Worm (Caenorhabditis elegans) whole organism, L4 larva: ENCODE results near the gene xpf-1.

ENCODE experiments used
- Y5F2A.4 ChIP-seq: fragments of 200-800 bp; sonication (Bioruptor generic); optimal IDR thresholded peaks from 2 replicates; lab custom pipeline; 2018; ENCODE audit warnings: mild to moderate bottlenecking, missing genetic modification characterization, missing compliant biosample characterization
- aha-1 ChIP-seq: fragments of 150-350 bp; peaks from one replicate; lab custom pipeline; 2014; ENCODE audit warnings: missing biosample characterization, missing genetic modification characterization
- aly-2 ChIP-seq: sonication (generic microtip); optimal IDR thresholded peaks from 2 replicates; lab custom pipeline; 2018; ENCODE audit warnings: missing biosample characterization, missing genetic modification characterization
- ama-1 ChIP-seq: fragments of 150-350 bp; optimal IDR thresholded peaks from 2 replicates; lab custom pipeline; 2014; ENCODE audit warnings: inconsistent platforms, mixed read lengths
- ceh-62 ChIP-seq: sonication (generic microtip); optimal IDR thresholded peaks from 2 replicates; lab custom pipeline; 2017; ENCODE audit warnings: missing biosample characterization, missing genetic modification characterization
- ceh-82 ChIP-seq: sonication (generic microtip); optimal IDR thresholded peaks from 2 replicates; lab custom pipeline; 2017; ENCODE audit warnings: missing biosample characterization, missing genetic modification characterization
- ces-1 ChIP-seq: fragments of 150-350 bp; sonication (generic microtip); optimal IDR thresholded peaks from 4 replicates; lab custom pipeline; 2014; ENCODE audit warnings: missing biosample characterization, missing genetic modification reagents, missing genetic modification characterization
- cey-2 ChIP-seq: sonication (generic microtip); optimal IDR thresholded peaks from 3 replicates; lab custom pipeline; 2017; ENCODE audit warnings: missing genetic modification characterization, mild to moderate bottlenecking, missing compliant biosample characterization, antibody characterized with exemption, borderline replicate concordance; ENCODE audit not compliant: insufficient read depth
- daf-12 ChIP-seq: fragments of 150-350 bp; optimal IDR thresholded peaks from 2 replicates; lab custom pipeline; 2014; ENCODE audit warnings: missing biosample characterization, missing genetic modification reagents, missing genetic modification characterization
- daf-16 ChIP-seq, 3 experiments: sonication (generic microtip); optimal IDR thresholded peaks; 2 replicates each; lab custom pipeline; 2016 to 2017; ENCODE audit warnings: missing genetic modification characterization in 3 of 3, missing genetic modification reagents in 3 of 3, mild to moderate bottlenecking in 2 of 3, missing compliant biosample characterization in 2 of 3, missing biosample characterization in 1 of 3, moderate library complexity in 1 of 3
- daf-19 ChIP-seq: fragments of 200-800 bp; sonication (Bioruptor generic); conservative IDR thresholded peaks from 2 replicates; pipeline ENCODE4 v1.3.6; 2022; ENCODE audit warnings: missing genetic modification characterization, missing compliant biosample characterization
- dmd-6 ChIP-seq: fragments of 200-800 bp; sonication (Bioruptor generic); IDR thresholded peaks from 2 replicates; pipeline ENCODE4 v1.3.6; 2022; ENCODE audit warnings: missing genetic modification reagents, missing genetic modification characterization, missing compliant biosample characterization
- duxl-1 ChIP-seq: sonication (generic microtip); optimal IDR thresholded peaks from 2 replicates; lab custom pipeline; 2016; ENCODE audit warnings: mild to moderate bottlenecking, missing genetic modification characterization, moderate library complexity, missing compliant biosample characterization; ENCODE audit not compliant: poor library complexity
- dve-1 ChIP-seq: sonication (generic microtip); optimal IDR thresholded peaks from 2 replicates; lab custom pipeline; 2017; ENCODE audit warnings: antibody characterized with exemption, mild to moderate bottlenecking, missing genetic modification characterization, missing compliant biosample characterization; ENCODE audit not compliant: insufficient read depth
- egl-27 ChIP-seq: sonication (generic microtip); optimal IDR thresholded peaks from 3 replicates; lab custom pipeline; 2017; ENCODE audit warnings: missing biosample characterization, missing genetic modification reagents, missing genetic modification characterization
- hlh-11 ChIP-seq: fragments of 200-800 bp; sonication (Bioruptor generic); optimal IDR thresholded peaks from 2 replicates; lab custom pipeline; 2018; ENCODE audit warnings: mild to moderate bottlenecking, missing genetic modification characterization, missing compliant biosample characterization
- hlh-30 ChIP-seq: sonication (generic microtip); optimal IDR thresholded peaks from 2 replicates; lab custom pipeline; 2017; ENCODE audit warnings: antibody characterized with exemption, mild to moderate bottlenecking, missing genetic modification characterization, missing compliant biosample characterization; ENCODE audit not compliant: insufficient read depth
- hmg-1.1 ChIP-seq: fragments of 200-800 bp; sonication (Bioruptor generic); IDR thresholded peaks from 2 replicates; pipeline ENCODE4 v1.3.6; 2022; ENCODE audit warnings: missing genetic modification reagents, missing genetic modification characterization, missing compliant biosample characterization
- lin-1 ChIP-seq: fragments of 200-800 bp; sonication (Bioruptor generic); IDR thresholded peaks from 2 replicates; pipeline ENCODE4 v1.3.6; 2022; ENCODE audit warnings: missing genetic modification reagents, missing genetic modification characterization, missing compliant biosample characterization
- lin-38 ChIP-seq: fragments of 200-800 bp; sonication (Bioruptor generic); IDR thresholded peaks from 2 replicates; pipeline ENCODE4 v1.3.6; 2022; ENCODE audit warnings: missing genetic modification reagents, missing genetic modification characterization, missing compliant biosample characterization
- lsy-2 ChIP-seq, 2 experiments: fragments of 150-350 bp in 1 of 2; sonication (generic microtip) in 1 of 2; optimal IDR thresholded peaks; 2 replicates each; lab custom pipeline; 2014 to 2017; ENCODE audit warnings: missing biosample characterization in 2 of 2, missing genetic modification characterization in 2 of 2
- mdl-1 ChIP-seq, 2 experiments: fragments of 150-350 bp in 1 of 2; sonication (generic microtip) in 1 of 2; optimal IDR thresholded peaks; 2 replicates each; lab custom pipeline; 2014 to 2017; ENCODE audit warnings: missing biosample characterization in 2 of 2, missing genetic modification characterization in 2 of 2
- mxl-3 ChIP-seq: fragments of 200-800 bp; sonication (Bioruptor generic); optimal IDR thresholded peaks from 2 replicates; lab custom pipeline; 2018; ENCODE audit warnings: mild to moderate bottlenecking, missing genetic modification characterization, missing compliant biosample characterization
- nhr-10 ChIP-seq: fragments of 150-350 bp; optimal IDR thresholded peaks from 2 replicates; lab custom pipeline; 2014; ENCODE audit warnings: missing biosample characterization, missing genetic modification characterization
- nhr-237 ChIP-seq: sonication (generic microtip); optimal IDR thresholded peaks from 2 replicates; lab custom pipeline; 2017; ENCODE audit warnings: missing biosample characterization, missing genetic modification characterization
- nhr-28 ChIP-seq: fragments of 150-350 bp; optimal IDR thresholded peaks from 2 replicates; lab custom pipeline; 2014; ENCODE audit warnings: missing biosample characterization, missing genetic modification characterization
- nhr-42 ChIP-seq: fragments of 200-800 bp; sonication (Bioruptor generic); IDR thresholded peaks from 2 replicates; pipeline ENCODE4 v1.3.6; 2022; ENCODE audit warnings: missing genetic modification characterization, missing compliant biosample characterization
- nhr-6 ChIP-seq: fragments of 150-350 bp; optimal IDR thresholded peaks from 2 replicates; lab custom pipeline; 2014; ENCODE audit warnings: missing biosample characterization, missing genetic modification characterization
- nhr-76 ChIP-seq: fragments of 150-350 bp; optimal IDR thresholded peaks from 2 replicates; lab custom pipeline; 2014; ENCODE audit warnings: missing biosample characterization, missing genetic modification characterization
- php-3 ChIP-seq: fragments of 200-800 bp; sonication (Bioruptor generic); IDR thresholded peaks from 2 replicates; pipeline ENCODE4 v1.3.6; 2022; ENCODE audit warnings: missing genetic modification reagents, missing genetic modification characterization, missing compliant biosample characterization
- pqm-1 ChIP-seq: sonication (generic microtip); optimal IDR thresholded peaks from 2 replicates; lab custom pipeline; 2017; ENCODE audit warnings: missing biosample characterization, missing genetic modification characterization
- rbr-2 ChIP-seq: sonication (generic microtip); optimal IDR thresholded peaks from 2 replicates; lab custom pipeline; 2016; ENCODE audit warnings: missing genotype, missing genetic modification characterization, missing compliant biosample characterization
- saeg-2 ChIP-seq: fragments of 200-800 bp; sonication (Bioruptor generic); IDR thresholded peaks from 2 replicates; pipeline ENCODE4 v1.3.6; 2022; ENCODE audit warnings: missing genetic modification reagents, missing genetic modification characterization, missing compliant biosample characterization
- tag-97 ChIP-seq: fragments of 200-800 bp; sonication (Bioruptor generic); IDR thresholded peaks from 2 replicates; pipeline ENCODE4 v1.3.6; 2022; ENCODE audit warnings: missing genetic modification characterization, missing compliant biosample characterization
- zag-1 ChIP-seq: fragments of 150-350 bp; optimal IDR thresholded peaks from 2 replicates; lab custom pipeline; 2014; ENCODE audit warnings: missing biosample characterization, missing genetic modification characterization
- zfp-2 ChIP-seq: sonication (generic microtip); optimal IDR thresholded peaks from 2 replicates; lab custom pipeline; 2016; ENCODE audit warnings: mild to moderate bottlenecking, missing genetic modification characterization, missing compliant biosample characterization
- zfp-3 ChIP-seq: fragments of 200-800 bp; sonication (Bioruptor generic); conservative IDR thresholded peaks from 2 replicates; pipeline ENCODE4 v1.3.6; 2022; ENCODE audit warnings: missing genetic modification reagents, missing genetic modification characterization, missing compliant biosample characterization
- zip-11 ChIP-seq: fragments of 200-800 bp; sonication (Bioruptor generic); IDR thresholded peaks from 2 replicates; pipeline ENCODE4 v1.3.6; 2022; ENCODE audit warnings: missing genetic modification characterization, missing compliant biosample characterization
- ztf-11 ChIP-seq: fragments of 150-350 bp; optimal IDR thresholded peaks from 2 replicates; lab custom pipeline; 2014; ENCODE audit warnings: missing biosample characterization, missing genetic modification characterization

Gene xpf-1

DNA sequence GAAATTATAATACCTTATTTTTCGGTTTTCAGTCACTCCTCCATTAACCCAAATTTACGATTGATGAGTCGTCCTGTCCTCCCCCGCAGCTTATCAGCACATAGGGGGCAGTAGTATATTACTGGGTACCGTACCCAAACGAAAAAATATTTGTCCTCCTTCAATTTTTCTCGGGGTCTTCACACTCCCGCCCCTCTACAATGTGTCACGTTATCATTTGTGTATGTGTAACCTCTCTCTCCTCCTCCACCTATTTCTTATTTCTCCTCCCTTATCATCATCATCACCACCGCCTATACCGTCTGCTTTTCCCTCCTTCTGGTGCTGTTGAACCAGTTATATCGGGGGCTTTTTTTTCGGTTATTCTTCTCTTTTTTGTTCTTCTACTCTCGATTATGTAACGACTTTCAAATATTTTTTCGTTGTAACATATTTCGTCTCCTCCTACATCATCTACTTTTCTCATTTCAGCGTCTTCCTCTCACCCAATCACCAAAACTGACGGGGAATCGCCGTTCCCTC lies 49.6 kb upstream of the xpf-1 start, which contains the start of gene ghi-1 (continued):
- TF ChIP-seq saeg-2 (GFP tag; lab: Robert Waterston, UW) (no peak), ztf-11 (no peak), php-3 (0 out of 2 replicates have a peak, but pooled peaks have one; percentile 17), daf-16 (GFP tag; optimal IDR thresholded peaks at IDR 0.05; lab: Kevin White, UChicago) (no peak), daf-16 (tag; optimal IDR thresholded peaks at IDR 0.05; lab: Kevin White, UChicago) (peak; percentile 18), nhr-237 (tag; lab: Kevin White, UChicago) (no peak), mxl-3 (GFP tag; lab: Kevin White, UChicago) (peak; percentile 11), aha-1 (tag; lab: Kevin White, UChicago) (peak; percentile 22), daf-19 (no peak), nhr-6 (tag; lab: Kevin White, UChicago) (no peak), hmg-1.1 (GFP tag; lab: Robert Waterston, UW) (no peak), dmd-6 (GFP tag; lab: Robert Waterston, UW) (peak; percentile 17; the same call in 1 of the 2 replicates), zfp-3 (no peak), aly-2 (tag; lab: Kevin White, UChicago) (no peak), ceh-62 (tag; lab: Kevin White, UChicago) (no peak)

DNA sequence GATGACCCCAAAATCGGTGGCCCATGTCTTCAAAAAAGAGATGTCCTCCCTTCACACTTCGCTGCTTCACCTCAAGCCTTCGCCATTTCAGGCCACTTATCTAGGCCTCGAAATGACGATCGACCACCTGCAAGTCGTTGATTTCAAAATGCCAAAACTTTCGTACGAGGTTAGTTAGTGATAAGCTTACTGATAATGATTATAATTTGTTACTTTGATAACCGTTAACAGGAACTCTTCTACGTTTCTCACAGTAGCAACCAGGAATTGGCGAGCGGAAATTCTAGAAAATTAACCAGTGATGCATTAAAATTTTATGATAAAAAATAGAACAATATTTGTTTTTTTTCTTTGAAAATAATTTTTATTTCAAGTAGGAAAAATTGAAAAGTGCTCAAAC lies 49.1 kb upstream of the xpf-1 start:
- TF ChIP-seq rbr-2 (tag; lab: Kevin White, UChicago) (no peak), ama-1 (no peak), nhr-6 (tag; lab: Kevin White, UChicago) (no peak), cey-2 (tag; lab: Kevin White, UChicago) (no peak), lin-38 (GFP tag; lab: Robert Waterston, UW) (no peak), tag-97 (GFP tag; lab: Robert Waterston, UW) (no peak), hlh-11 (tag; lab: Kevin White, UChicago) (peak; percentile 16), nhr-28 (peak; percentile 13), ces-1 (GFP tag; lab: Kevin White, UChicago) (no peak), dve-1 (peak; percentile 7), dmd-6 (GFP tag; lab: Robert Waterston, UW) (0 out of 2 replicates have a peak, but pooled peaks have one; percentile 33), pqm-1 (tag; lab: Kevin White, UChicago) (peak; percentile 56), daf-16 (GFP tag; optimal IDR thresholded peaks at IDR 0.05; lab: Kevin White, UChicago) (no peak), daf-16 (tag; optimal IDR thresholded peaks at IDR 0.05; lab: Kevin White, UChicago) (peak; percentile 10), egl-27 (tag; lab: Kevin White, UChicago) (no peak), zip-11 (no peak), Y5F2A.4 (GFP tag; lab: Kevin White, UChicago) (no peak), nhr-76 (no peak), hmg-1.1 (GFP tag; lab: Robert Waterston, UW) (no peak), duxl-1 (tag; lab: Kevin White, UChicago) (no peak), nhr-42 (no peak), daf-12 (tag; lab: Kevin White, UChicago) (no peak), nhr-10 (tag; lab: Kevin White, UChicago) (no peak), aha-1 (tag; lab: Kevin White, UChicago) (peak; percentile 38), mdl-1 (tag; optimal IDR thresholded peaks at IDR 0.05; lab: Kevin White, UChicago) (no peak), zag-1 (tag; lab: Kevin White, UChicago) (no peak), aly-2 (tag; lab: Kevin White, UChicago) (no peak), lin-1 (GFP tag; lab: Robert Waterston, UW) (no peak), zfp-2 (no peak), ceh-82 (tag; lab: Kevin White, UChicago) (no peak)

DNA sequence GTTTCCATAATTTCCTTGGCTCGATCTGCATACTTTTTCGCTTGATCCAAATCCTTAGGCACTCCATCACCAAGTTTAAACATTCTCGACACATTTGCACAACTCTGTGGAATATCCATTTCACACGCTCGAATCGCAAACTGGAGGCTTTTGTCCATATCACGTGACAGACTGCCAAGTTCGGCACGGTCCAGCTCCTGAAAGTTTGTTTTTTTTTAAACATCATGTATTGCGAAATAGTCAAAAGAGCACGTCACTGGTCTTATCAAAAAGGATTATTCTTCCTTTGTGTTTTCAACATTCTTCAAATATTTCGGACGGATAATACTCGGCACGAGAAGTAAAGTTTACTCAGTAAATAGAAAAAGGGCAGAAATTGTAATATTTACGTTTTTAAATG lies 46.7 kb upstream of the xpf-1 start:
- TF ChIP-seq duxl-1 (tag; lab: Kevin White, UChicago) (no peak), dve-1 (peak; percentile 40), hlh-30 (tag; lab: Kevin White, UChicago) (peak; percentile 41), aha-1 (tag; lab: Kevin White, UChicago) (peak; percentile 81), hmg-1.1 (GFP tag; lab: Robert Waterston, UW) (no peak), lsy-2 (tag; optimal IDR thresholded peaks at IDR 0.05; lab: Kevin White, UChicago) (peak in 1 of 2 experiments; percentile 35)
